Worm (Caenorhabditis elegans): ENCODE measurements around the gene H39E23.2.

DNA sequence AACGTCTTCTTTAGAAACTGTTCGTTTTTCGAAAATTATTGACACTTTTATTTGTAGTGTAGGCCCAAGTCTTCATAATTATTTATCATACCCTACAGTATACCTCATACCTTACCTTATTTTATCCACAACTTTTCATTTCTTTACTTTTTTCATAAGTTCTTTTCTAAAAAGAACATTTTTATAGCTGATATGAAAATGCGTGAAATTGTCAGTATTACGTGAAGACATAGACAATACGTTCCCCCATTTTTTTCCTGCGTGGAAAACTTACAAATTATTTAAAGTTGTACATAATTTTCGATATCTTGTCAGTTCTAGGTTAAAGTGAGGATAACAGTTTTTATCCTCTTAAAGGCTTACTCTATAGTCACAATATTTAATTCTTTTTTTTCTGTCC lies 40.2 kb upstream of the H39E23.2 start:
- TF ChIP-seq ceh-82 (tag; optimal IDR thresholded peaks at IDR 0.05) (no peak), R02D3.7 (tag; optimal IDR thresholded peaks at IDR 0.05) (no peak), crh-2 (tag; optimal IDR thresholded peaks at IDR 0.05) (no peak), nhr-6 (tag; optimal IDR thresholded peaks at IDR 0.05) (no peak), snpc-4 (tag; optimal IDR thresholded peaks at IDR 0.05) (no peak), lin-11 (tag; optimal IDR thresholded peaks at IDR 0.05) (no peak), blmp-1 (tag; optimal IDR thresholded peaks at IDR 0.05; ENCODE audit: insufficient read depth) (no peak), dmd-4 (tag; optimal IDR thresholded peaks at IDR 0.05) (no peak), alr-1 (tag; optimal IDR thresholded peaks at IDR 0.05) (no peak), nhr-11 (tag; optimal IDR thresholded peaks at IDR 0.05) (no peak), gmeb-1 (tag; optimal IDR thresholded peaks at IDR 0.05) (no peak)

Measured in whole organism, L2 larva.